Worm (Caenorhabditis elegans) whole organism, L1 larva: Measurements from ENCODE around the gene B0244.4.

Experiments
- C16A3.4 ChIP-seq: fragments of 150-350 bp; optimal IDR thresholded peaks from 2 replicates; lab custom pipeline; 2014; ENCODE audit warnings: missing biosample characterization, missing genetic modification characterization
- Y116A8C.19 ChIP-seq: sonication (generic microtip); optimal IDR thresholded peaks from 2 replicates; lab custom pipeline; 2016; ENCODE audit warnings: missing compliant biosample characterization, missing genetic modification characterization, borderline replicate concordance
- aha-1 ChIP-seq: fragments of 150-350 bp; optimal IDR thresholded peaks from 2 replicates; lab custom pipeline; 2014; ENCODE audit warnings: missing biosample characterization, missing genetic modification characterization
- alr-1 ChIP-seq: fragments of 200-800 bp; sonication (Bioruptor generic); optimal IDR thresholded peaks from 2 replicates; lab custom pipeline; 2018; ENCODE audit warnings: borderline replicate concordance, mild to moderate bottlenecking, missing genetic modification characterization, missing compliant biosample characterization
- aly-2 ChIP-seq: fragments of 150-350 bp; optimal IDR thresholded peaks from 2 replicates; lab custom pipeline; 2014; ENCODE audit warnings: missing biosample characterization, missing genetic modification characterization
- blmp-1 ChIP-seq: fragments of 150-350 bp; optimal IDR thresholded peaks from 2 replicates; lab custom pipeline; 2014; ENCODE audit warnings: missing biosample characterization, missing genetic modification characterization
- ceh-63 ChIP-seq: fragments of 200-800 bp; sonication (Bioruptor generic); optimal IDR thresholded peaks from 2 replicates; lab custom pipeline; 2018; ENCODE audit warnings: mild to moderate bottlenecking, missing genetic modification characterization, missing compliant biosample characterization
- ceh-82 ChIP-seq, 3 experiments: fragments of 150-350 bp in 1 of 3; sonication (generic microtip) in 2 of 3; optimal IDR thresholded peaks; 2 replicates each; lab custom pipeline; 2014 to 2017; ENCODE audit warnings: missing biosample characterization in 3 of 3, missing genetic modification characterization in 3 of 3
- ces-1 ChIP-seq: fragments of 150-350 bp; optimal IDR thresholded peaks from 2 replicates; lab custom pipeline; 2014; ENCODE audit warnings: missing biosample characterization, missing genetic modification reagents, missing genetic modification characterization
- dsc-1 ChIP-seq: sonication (generic microtip); optimal IDR thresholded peaks from 2 replicates; lab custom pipeline; 2016; ENCODE audit warnings: mild to moderate bottlenecking, missing genetic modification characterization, missing compliant biosample characterization
- efl-1 ChIP-seq, 4 experiments: fragments of 150-350 bp; optimal IDR thresholded peaks in 3 of 4; peaks in 1 of 4; 1 replicate in 1 of 4; 2 replicates in 3 of 4; lab custom pipeline; 2014; ENCODE audit warnings: missing biosample characterization in 2 of 4, missing genetic modification characterization in 2 of 4, missing genetic modification reagents in 2 of 4
- efl-3 ChIP-seq: fragments of 200-800 bp; sonication (Bioruptor generic); optimal IDR thresholded peaks from 2 replicates; lab custom pipeline; 2018; ENCODE audit warnings: mild to moderate bottlenecking, missing genetic modification characterization, missing compliant biosample characterization
- egl-27 ChIP-seq, 2 experiments: fragments of 150-350 bp in 1 of 2; sonication (generic microtip); optimal IDR thresholded peaks; 3 replicates each; lab custom pipeline; 2017 to 2018; ENCODE audit warnings: missing biosample characterization in 2 of 2, missing genetic modification characterization in 2 of 2, missing genetic modification reagents in 2 of 2
- elt-2 ChIP-seq: sonication (generic microtip); optimal IDR thresholded peaks from 2 replicates; lab custom pipeline; 2016; ENCODE audit warnings: missing genetic modification characterization, mild to moderate bottlenecking, inconsistent platforms, missing compliant biosample characterization, missing genetic modification reagents
- fos-1 ChIP-seq: fragments of 150-350 bp; optimal IDR thresholded peaks from 2 replicates; lab custom pipeline; 2014; ENCODE audit warnings: missing biosample characterization, missing genetic modification characterization
- hlh-17 ChIP-seq: fragments of 200-800 bp; sonication (Bioruptor generic); optimal IDR thresholded peaks from 2 replicates; lab custom pipeline; 2018; ENCODE audit warnings: missing genetic modification characterization, mild to moderate bottlenecking, missing compliant biosample characterization, moderate library complexity, borderline replicate concordance
- isw-1 ChIP-seq: fragments of 200-800 bp; sonication (Bioruptor generic); IDR thresholded peaks from 2 replicates; pipeline ENCODE4 v1.3.6; 2022; ENCODE audit warnings: missing genetic modification characterization, missing compliant biosample characterization
- lin-13 ChIP-seq: fragments of 150-350 bp; optimal IDR thresholded peaks from 2 replicates; lab custom pipeline; 2014; ENCODE audit warnings: missing biosample characterization, missing genetic modification reagents, missing genetic modification characterization
- lin-14 ChIP-seq: fragments of 200-800 bp; sonication (Bioruptor generic); optimal IDR thresholded peaks from 2 replicates; lab custom pipeline; 2018; ENCODE audit warnings: mild to moderate bottlenecking, missing genetic modification characterization, moderate library complexity, missing compliant biosample characterization
- lin-15B ChIP-seq: fragments of 150-350 bp; sonication (generic microtip); optimal IDR thresholded peaks from 3 replicates; lab custom pipeline; 2014; ENCODE audit warnings: missing biosample characterization, missing genetic modification characterization
- lin-35 ChIP-seq, 2 experiments: fragments of 150-350 bp; optimal IDR thresholded peaks; 2 replicates each; lab custom pipeline; 2014; ENCODE audit warnings: missing biosample characterization in 2 of 2, missing genetic modification characterization in 2 of 2, missing genetic modification reagents in 2 of 2
- lin-39 ChIP-seq: fragments of 150-350 bp; optimal IDR thresholded peaks from 2 replicates; lab custom pipeline; 2014; ENCODE audit warnings: missing biosample characterization, missing genetic modification reagents, missing genetic modification characterization
- lsy-2 ChIP-seq, 2 experiments: fragments of 150-350 bp; optimal IDR thresholded peaks; 2 replicates each; lab custom pipeline; 2014; ENCODE audit warnings: missing biosample characterization in 2 of 2, missing genetic modification characterization in 2 of 2
- mef-2 ChIP-seq: fragments of 150-350 bp; optimal IDR thresholded peaks from 2 replicates; lab custom pipeline; 2014; ENCODE audit warnings: missing biosample characterization, missing genetic modification characterization
- mep-1 ChIP-seq: fragments of 150-350 bp; optimal IDR thresholded peaks from 2 replicates; lab custom pipeline; 2014; ENCODE audit warnings: missing biosample characterization, missing genetic modification characterization
- nhr-19 ChIP-seq: fragments of 200-800 bp; sonication (Bioruptor generic); conservative IDR thresholded peaks from 2 replicates; pipeline ENCODE4 v1.3.6; 2022; ENCODE audit warnings: missing genetic modification characterization, missing compliant biosample characterization
- nhr-20 ChIP-seq: sonication (generic microtip); optimal IDR thresholded peaks from 2 replicates; lab custom pipeline; 2016; ENCODE audit warnings: mild to moderate bottlenecking, missing genetic modification characterization, missing compliant biosample characterization
- nhr-28 ChIP-seq: fragments of 150-350 bp; optimal IDR thresholded peaks from 2 replicates; lab custom pipeline; 2014; ENCODE audit warnings: missing biosample characterization, missing genetic modification characterization
- nhr-71 ChIP-seq: sonication (generic microtip); optimal IDR thresholded peaks from 2 replicates; lab custom pipeline; 2016; ENCODE audit warnings: mild to moderate bottlenecking, missing genetic modification characterization, moderate library complexity, missing compliant biosample characterization
- nhr-77 ChIP-seq: fragments of 150-350 bp; optimal IDR thresholded peaks from 2 replicates; lab custom pipeline; 2014; ENCODE audit warnings: missing biosample characterization, missing genetic modification characterization
- nhr-84 ChIP-seq: sonication (generic microtip); optimal IDR thresholded peaks from 2 replicates; lab custom pipeline; 2017; ENCODE audit warnings: missing biosample characterization, missing genetic modification characterization
- nhr-90 ChIP-seq: sonication (generic microtip); optimal IDR thresholded peaks from 2 replicates; lab custom pipeline; 2016; ENCODE audit warnings: mild to moderate bottlenecking, missing genetic modification characterization, missing compliant biosample characterization; ENCODE audit not compliant: poor library complexity
- pag-3 ChIP-seq: sonication (generic microtip); optimal IDR thresholded peaks from 2 replicates; lab custom pipeline; 2017; ENCODE audit warnings: missing genetic modification characterization, mild to moderate bottlenecking, missing compliant biosample characterization, antibody characterized with exemption, borderline replicate concordance; ENCODE audit not compliant: insufficient read depth
- pax-3 ChIP-seq: fragments of 200-800 bp; sonication (Bioruptor generic); optimal IDR thresholded peaks from 2 replicates; lab custom pipeline; 2018; ENCODE audit warnings: mild to moderate bottlenecking, missing genetic modification characterization, moderate library complexity, missing compliant biosample characterization
- skn-1 ChIP-seq: fragments of 150-350 bp; optimal IDR thresholded peaks from 2 replicates; lab custom pipeline; 2014; ENCODE audit warnings: missing biosample characterization, missing genetic modification characterization
- sox-4 ChIP-seq: sonication (generic microtip); optimal IDR thresholded peaks from 2 replicates; lab custom pipeline; 2016; ENCODE audit warnings: missing genetic modification characterization, missing compliant biosample characterization
- sptf-1 ChIP-seq: fragments of 150-350 bp; optimal IDR thresholded peaks from 2 replicates; lab custom pipeline; 2014; ENCODE audit warnings: missing biosample characterization, missing genetic modification characterization
- swsn-7 ChIP-seq: sonication (generic microtip); optimal IDR thresholded peaks from 2 replicates; lab custom pipeline; 2016; ENCODE audit warnings: missing genetic modification characterization, missing compliant biosample characterization
- unc-62 ChIP-seq: fragments of 150-350 bp; optimal IDR thresholded peaks from 2 replicates; lab custom pipeline; 2014; ENCODE audit warnings: missing biosample characterization, missing genetic modification reagents, missing genetic modification characterization
- unc-98 ChIP-seq: fragments of 200-800 bp; sonication (Bioruptor generic); IDR thresholded peaks from 2 replicates; pipeline ENCODE4 v1.3.6; 2022; ENCODE audit warnings: missing genetic modification characterization, missing compliant biosample characterization

Gene B0244.4

ce11 chrIII:5697963-5698730, 49.1 kb upstream of the B0244.4 start, which contains the start of the genes lgg-3 and rgs-5 (continued):
- TF ChIP-seq lin-35 (GFP tag; optimal IDR thresholded peaks at IDR 0.05; lab: Kevin White, UChicago) (peak; percentile 10 to 70), unc-62 (GFP tag; lab: Kevin White, UChicago) (no peak), lsy-2 (tag; optimal IDR thresholded peaks at IDR 0.05; lab: Kevin White, UChicago) (peak; percentile 30 to 62), ces-1 (GFP tag; lab: Kevin White, UChicago) (no peak), nhr-84 (tag; lab: Kevin White, UChicago) (no peak), egl-27 (tag; optimal IDR thresholded peaks at IDR 0.05; lab: Kevin White, UChicago) (no peak), lin-13 (GFP tag; lab: Kevin White, UChicago) (no peak), ceh-82 (tag; optimal IDR thresholded peaks at IDR 0.05; lab: Kevin White, UChicago) (peak in 1 of 3 experiments; percentile 34), pax-3 (tag; lab: Kevin White, UChicago) (no peak), lin-15B (peak; percentile 18), fos-1 (tag; lab: Kevin White, UChicago) (no peak), ceh-63 (GFP tag; lab: Kevin White, UChicago) (no peak), efl-3 (GFP tag; lab: Kevin White, UChicago) (no peak), efl-1 (optimal IDR thresholded peaks at IDR 0.05; lab: Kevin White, UChicago) (peak; percentile 50 to 70), efl-1 (GFP tag; optimal IDR thresholded peaks at IDR 0.05 in 1 of 2; lab: Kevin White, UChicago) (peak; percentile 47 to 93), Y116A8C.19 (no peak), blmp-1 (tag; lab: Kevin White, UChicago) (peak; percentile 20), mef-2 (tag; lab: Kevin White, UChicago) (no peak), nhr-77 (tag; lab: Kevin White, UChicago) (no peak), hlh-17 (GFP tag; lab: Kevin White, UChicago) (no peak), alr-1 (no peak), dsc-1 (tag; lab: Kevin White, UChicago) (no peak), unc-98 (no peak), nhr-71 (tag; lab: Kevin White, UChicago) (peak; percentile 46), nhr-20 (tag; lab: Kevin White, UChicago) (peak; percentile 3), aha-1 (tag; lab: Kevin White, UChicago) (no peak), aly-2 (no peak), nhr-90 (tag; lab: Kevin White, UChicago) (no peak), skn-1 (tag; lab: Kevin White, UChicago) (no peak), lin-39 (tag; lab: Kevin White, UChicago) (no peak), sptf-1 (tag; lab: Kevin White, UChicago) (no peak), lin-14 (GFP tag; lab: Kevin White, UChicago) (no peak), sox-4 (tag; lab: Kevin White, UChicago) (no peak), isw-1 (GFP tag; lab: Robert Waterston, UW) (no peak), C16A3.4 (tag; lab: Kevin White, UChicago) (peak; percentile 27), elt-2 (tag; lab: Kevin White, UChicago) (no peak), swsn-7 (tag; lab: Kevin White, UChicago) (no peak), pag-3 (tag; lab: Kevin White, UChicago) (no peak)

ce11 chrIII:5701491-5701890, 45.8 kb upstream of the B0244.4 start:
- no peak for TF ChIP-seq nhr-19 (GFP tag; lab: Robert Waterston, UW)
- no peak for TF ChIP-seq nhr-28 (tag; lab: Kevin White, UChicago)
- TF ChIP-seq mep-1 (tag; lab: Kevin White, UChicago): no peak
- no peak for TF ChIP-seq fos-1 (tag; lab: Kevin White, UChicago)
